Worm (Caenorhabditis elegans) whole organism, L4 larva: Measurements from ENCODE around the gene srj-24.

Experiments used
- D1046.2 ChIP-seq: fragments of 200-800 bp; sonication (Bioruptor generic); IDR thresholded peaks from 2 replicates; pipeline ENCODE4 v1.3.6; 2022; ENCODE audit warnings: missing genetic modification characterization, missing compliant biosample characterization
- F10B5.3 ChIP-seq: sonication (generic microtip); optimal IDR thresholded peaks from 2 replicates; lab custom pipeline; 2016; ENCODE audit warnings: mild to moderate bottlenecking, missing genetic modification characterization, missing compliant biosample characterization
- F26F4.8 ChIP-seq: fragments of 200-800 bp; sonication (Bioruptor generic); conservative IDR thresholded peaks from 2 replicates; pipeline ENCODE4 v1.3.6; 2022; ENCODE audit warnings: missing genetic modification characterization, missing compliant biosample characterization
- F37D6.2 ChIP-seq: sonication (generic microtip); optimal IDR thresholded peaks from 2 replicates; lab custom pipeline; 2016; ENCODE audit warnings: mild to moderate bottlenecking, missing genetic modification characterization, missing compliant biosample characterization
- F49E8.2 ChIP-seq: sonication (generic microtip); optimal IDR thresholded peaks from 2 replicates; lab custom pipeline; 2016; ENCODE audit warnings: missing compliant biosample characterization, mild to moderate bottlenecking, missing genetic modification characterization, borderline replicate concordance
- T26A8.4 ChIP-seq: fragments of 200-800 bp; sonication (Bioruptor generic); IDR thresholded peaks from 2 replicates; pipeline ENCODE4 v1.3.6; 2022; ENCODE audit warnings: missing genetic modification characterization, missing compliant biosample characterization
- Y48G9A.11 ChIP-seq: fragments of 200-800 bp; sonication (Bioruptor generic); IDR thresholded peaks from 2 replicates; pipeline ENCODE4 v1.3.6; 2022; ENCODE audit warnings: missing genetic modification reagents, missing genetic modification characterization, missing compliant biosample characterization
- Y5F2A.4 ChIP-seq: fragments of 200-800 bp; sonication (Bioruptor generic); optimal IDR thresholded peaks from 2 replicates; lab custom pipeline; 2018; ENCODE audit warnings: mild to moderate bottlenecking, missing genetic modification characterization, missing compliant biosample characterization
- ZK337.2 ChIP-seq: fragments of 200-800 bp; sonication (Bioruptor generic); IDR thresholded peaks from 2 replicates; pipeline ENCODE4 v1.3.6; 2022; ENCODE audit warnings: missing genetic modification reagents, missing genetic modification characterization, missing compliant biosample characterization
- ceh-32 ChIP-seq: sonication (generic microtip); optimal IDR thresholded peaks from 2 replicates; lab custom pipeline; 2016; ENCODE audit warnings: mild to moderate bottlenecking, missing genetic modification characterization, missing compliant biosample characterization; ENCODE audit not compliant: poor library complexity
- cey-2 ChIP-seq: sonication (generic microtip); optimal IDR thresholded peaks from 3 replicates; lab custom pipeline; 2017; ENCODE audit warnings: missing genetic modification characterization, mild to moderate bottlenecking, missing compliant biosample characterization, antibody characterized with exemption, borderline replicate concordance; ENCODE audit not compliant: insufficient read depth
- ctbp-1 ChIP-seq: fragments of 200-800 bp; sonication (Bioruptor generic); IDR thresholded peaks from 2 replicates; pipeline ENCODE4 v1.3.6; 2022; ENCODE audit warnings: missing genetic modification reagents, missing genetic modification characterization, missing compliant biosample characterization
- daf-16 ChIP-seq, 3 experiments: sonication (generic microtip); optimal IDR thresholded peaks; 2 replicates each; lab custom pipeline; 2016 to 2017; ENCODE audit warnings: missing genetic modification characterization in 3 of 3, missing genetic modification reagents in 3 of 3, mild to moderate bottlenecking in 2 of 3, missing compliant biosample characterization in 2 of 3, missing biosample characterization in 1 of 3, moderate library complexity in 1 of 3
- daf-19 ChIP-seq: fragments of 200-800 bp; sonication (Bioruptor generic); conservative IDR thresholded peaks from 2 replicates; pipeline ENCODE4 v1.3.6; 2022; ENCODE audit warnings: missing genetic modification characterization, missing compliant biosample characterization
- daf-8 ChIP-seq: fragments of 200-800 bp; sonication (Bioruptor generic); IDR thresholded peaks from 2 replicates; pipeline ENCODE4 v1.3.6; 2022; ENCODE audit warnings: missing genetic modification characterization, missing compliant biosample characterization
- dmd-8 ChIP-seq: fragments of 200-800 bp; sonication (Bioruptor generic); IDR thresholded peaks from 2 replicates; pipeline ENCODE4 v1.3.6; 2022; ENCODE audit warnings: missing genetic modification characterization, missing compliant biosample characterization
- dpl-1 ChIP-seq: fragments of 150-350 bp; optimal IDR thresholded peaks from 2 replicates; lab custom pipeline; 2014; ENCODE audit warnings: missing biosample characterization, missing genetic modification reagents, missing genetic modification characterization
- duxl-1 ChIP-seq: sonication (generic microtip); optimal IDR thresholded peaks from 2 replicates; lab custom pipeline; 2016; ENCODE audit warnings: mild to moderate bottlenecking, missing genetic modification characterization, moderate library complexity, missing compliant biosample characterization; ENCODE audit not compliant: poor library complexity
- hif-1 ChIP-seq, 2 experiments: sonication (generic microtip); optimal IDR thresholded peaks; 2 replicates each; lab custom pipeline; 2016 to 2017; ENCODE audit warnings: missing compliant biosample characterization in 2 of 2, missing genetic modification characterization in 2 of 2, missing genetic modification reagents in 2 of 2, missing genotype in 2 of 2, mild to moderate bottlenecking in 1 of 2
- hlh-30 ChIP-seq: sonication (generic microtip); optimal IDR thresholded peaks from 2 replicates; lab custom pipeline; 2017; ENCODE audit warnings: antibody characterized with exemption, mild to moderate bottlenecking, missing genetic modification characterization, missing compliant biosample characterization; ENCODE audit not compliant: insufficient read depth
- hmg-1.1 ChIP-seq: fragments of 200-800 bp; sonication (Bioruptor generic); IDR thresholded peaks from 2 replicates; pipeline ENCODE4 v1.3.6; 2022; ENCODE audit warnings: missing genetic modification reagents, missing genetic modification characterization, missing compliant biosample characterization
- lin-1 ChIP-seq: fragments of 200-800 bp; sonication (Bioruptor generic); IDR thresholded peaks from 2 replicates; pipeline ENCODE4 v1.3.6; 2022; ENCODE audit warnings: missing genetic modification reagents, missing genetic modification characterization, missing compliant biosample characterization
- lin-15B ChIP-seq: fragments of 150-350 bp; sonication (generic microtip); optimal IDR thresholded peaks from 3 replicates; lab custom pipeline; 2014; ENCODE audit warnings: missing biosample characterization, missing genetic modification characterization
- lin-38 ChIP-seq: fragments of 200-800 bp; sonication (Bioruptor generic); IDR thresholded peaks from 2 replicates; pipeline ENCODE4 v1.3.6; 2022; ENCODE audit warnings: missing genetic modification reagents, missing genetic modification characterization, missing compliant biosample characterization
- lsy-2 ChIP-seq, 2 experiments: fragments of 150-350 bp in 1 of 2; sonication (generic microtip) in 1 of 2; optimal IDR thresholded peaks; 2 replicates each; lab custom pipeline; 2014 to 2017; ENCODE audit warnings: missing biosample characterization in 2 of 2, missing genetic modification characterization in 2 of 2
- madf-5 ChIP-seq, 2 experiments: fragments of 200-800 bp; sonication (Bioruptor generic); IDR thresholded peaks; 2 replicates each; pipeline ENCODE4 v1.3.6; 2022; ENCODE audit warnings: missing compliant biosample characterization in 2 of 2, missing genetic modification characterization in 2 of 2
- mdt-29 ChIP-seq: fragments of 200-800 bp; sonication (Bioruptor generic); IDR thresholded peaks from 2 replicates; pipeline ENCODE4 v1.3.6; 2022; ENCODE audit warnings: missing genetic modification reagents, missing genetic modification characterization, missing compliant biosample characterization
- mxl-3 ChIP-seq: fragments of 200-800 bp; sonication (Bioruptor generic); optimal IDR thresholded peaks from 2 replicates; lab custom pipeline; 2018; ENCODE audit warnings: mild to moderate bottlenecking, missing genetic modification characterization, missing compliant biosample characterization
- nhr-10 ChIP-seq: fragments of 150-350 bp; optimal IDR thresholded peaks from 2 replicates; lab custom pipeline; 2014; ENCODE audit warnings: missing biosample characterization, missing genetic modification characterization
- nhr-11 ChIP-seq: fragments of 150-350 bp; optimal IDR thresholded peaks from 2 replicates; lab custom pipeline; 2014; ENCODE audit warnings: missing biosample characterization, missing genetic modification characterization
- nhr-25 ChIP-seq: sonication (generic microtip); optimal IDR thresholded peaks from 2 replicates; lab custom pipeline; 2017; ENCODE audit warnings: missing genetic modification characterization, mild to moderate bottlenecking, missing compliant biosample characterization, antibody characterized with exemption, moderate library complexity, borderline replicate concordance; ENCODE audit not compliant: insufficient read depth
- nhr-42 ChIP-seq: fragments of 200-800 bp; sonication (Bioruptor generic); IDR thresholded peaks from 2 replicates; pipeline ENCODE4 v1.3.6; 2022; ENCODE audit warnings: missing genetic modification characterization, missing compliant biosample characterization
- nhr-48 ChIP-seq: sonication (generic microtip); optimal IDR thresholded peaks from 2 replicates; lab custom pipeline; 2016; ENCODE audit warnings: mild to moderate bottlenecking, missing genetic modification characterization, missing compliant biosample characterization
- nhr-77 ChIP-seq: fragments of 150-350 bp; optimal IDR thresholded peaks from 2 replicates; lab custom pipeline; 2014; ENCODE audit warnings: missing biosample characterization, missing genetic modification characterization
- php-3 ChIP-seq: fragments of 200-800 bp; sonication (Bioruptor generic); IDR thresholded peaks from 2 replicates; pipeline ENCODE4 v1.3.6; 2022; ENCODE audit warnings: missing genetic modification reagents, missing genetic modification characterization, missing compliant biosample characterization
- rbr-2 ChIP-seq: sonication (generic microtip); optimal IDR thresholded peaks from 2 replicates; lab custom pipeline; 2016; ENCODE audit warnings: missing genotype, missing genetic modification characterization, missing compliant biosample characterization
- saeg-2 ChIP-seq: fragments of 200-800 bp; sonication (Bioruptor generic); IDR thresholded peaks from 2 replicates; pipeline ENCODE4 v1.3.6; 2022; ENCODE audit warnings: missing genetic modification reagents, missing genetic modification characterization, missing compliant biosample characterization
- set-16 ChIP-seq: fragments of 200-800 bp; sonication (Bioruptor generic); IDR thresholded peaks from 2 replicates; pipeline ENCODE4 v1.3.6; 2022; ENCODE audit warnings: missing genetic modification reagents, missing genetic modification characterization, missing compliant biosample characterization
- skn-1 ChIP-seq: fragments of 150-350 bp; optimal IDR thresholded peaks from 2 replicates; lab custom pipeline; 2014; ENCODE audit warnings: missing biosample characterization, missing genetic modification characterization
- spr-1 ChIP-seq: sonication (generic microtip); optimal IDR thresholded peaks from 2 replicates; lab custom pipeline; 2016; ENCODE audit warnings: mild to moderate bottlenecking, missing genetic modification characterization, missing compliant biosample characterization
- vab-7 ChIP-seq: fragments of 200-800 bp; sonication (Bioruptor generic); IDR thresholded peaks from 2 replicates; pipeline ENCODE4 v1.3.6; 2022; ENCODE audit warnings: missing genetic modification reagents, missing genetic modification characterization, missing compliant biosample characterization
- zip-11 ChIP-seq: fragments of 200-800 bp; sonication (Bioruptor generic); IDR thresholded peaks from 2 replicates; pipeline ENCODE4 v1.3.6; 2022; ENCODE audit warnings: missing genetic modification characterization, missing compliant biosample characterization
- ztf-7 ChIP-seq: fragments of 150-350 bp; optimal IDR thresholded peaks from 2 replicates; lab custom pipeline; 2014; ENCODE audit warnings: missing biosample characterization, missing genetic modification characterization

srj-24 gene

ce11 chrV:738770-739169 is at the start of gene srj-24:
TSS of gene srj-24 (minus strand) at chrV:738870.
- TF ChIP-seq Y5F2A.4 (no peak), daf-8 (GFP tag; lab: Robert Waterston, UW) (no peak), madf-5 (GFP tag; IDR thresholded peaks at IDR 0.05; lab: Robert Waterston, UW) (no peak), ceh-32 (no peak), zip-11 (no peak), php-3 (GFP tag; lab: Robert Waterston, UW) (no peak), dpl-1 (GFP tag; lab: Kevin White, UChicago) (no peak), hmg-1.1 (no peak), nhr-48 (tag; lab: Kevin White, UChicago) (no peak)
- TF ChIP-seq, all 104 proteins: peak for 0

ce11 chrV:782432-782831 is 43.8 kb upstream of the srj-24 start, which contains the start of gene srab-16:
TSS of gene srab-16 (plus strand) at chrV:782732.
- no peak for TF ChIP-seq D1046.2 (GFP tag; lab: Robert Waterston, UW)
- no peak for TF ChIP-seq mxl-3 (GFP tag; lab: Kevin White, UChicago)
- no peak for TF ChIP-seq daf-8 (GFP tag; lab: Robert Waterston, UW)
- no peak for TF ChIP-seq F26F4.8 (GFP tag; lab: Robert Waterston, UW)

ce11 chrV:779999-780398 is 41.3 kb upstream of the srj-24 start, which contains the start of gene srbc-60:
TSS of gene srbc-60 (plus strand) at chrV:780299.
- TF ChIP-seq F37D6.2 (tag; lab: Kevin White, UChicago) (no peak), mdt-29 (GFP tag; lab: Robert Waterston, UW) (no peak), duxl-1 (tag; lab: Kevin White, UChicago) (no peak), rbr-2 (tag; lab: Kevin White, UChicago) (no peak), daf-19 (GFP tag; lab: Robert Waterston, UW) (no peak), hif-1 (tag; optimal IDR thresholded peaks at IDR 0.05; lab: Kevin White, UChicago) (no peak), ztf-7 (tag; lab: Kevin White, UChicago) (no peak), F49E8.2 (tag; lab: Kevin White, UChicago) (no peak), nhr-42 (no peak), daf-16 (GFP tag; optimal IDR thresholded peaks at IDR 0.05; lab: Kevin White, UChicago) (no peak), daf-16 (tag; optimal IDR thresholded peaks at IDR 0.05; lab: Kevin White, UChicago) (no peak)
- TF ChIP-seq, all 104 proteins: peak for 0

ce11 chrV:778339-778738 is 39.7 kb upstream of the srj-24 start, which contains the start of gene srbc-59:
TSS of gene srbc-59 (plus strand) at chrV:778639.
- TF ChIP-seq lsy-2 (tag; optimal IDR thresholded peaks at IDR 0.05; lab: Kevin White, UChicago) (no peak), mdt-29 (GFP tag; lab: Robert Waterston, UW) (no peak), dpl-1 (GFP tag; lab: Kevin White, UChicago) (no peak), lin-15B (tag; lab: Kevin White, UChicago) (no peak), nhr-48 (tag; lab: Kevin White, UChicago) (no peak), F10B5.3 (tag; lab: Kevin White, UChicago) (no peak), nhr-11 (no peak), cey-2 (tag; lab: Kevin White, UChicago) (no peak), saeg-2 (GFP tag; lab: Robert Waterston, UW) (no peak), spr-1 (tag; lab: Kevin White, UChicago) (no peak), ctbp-1 (GFP tag; lab: Robert Waterston, UW) (no peak), ZK337.2 (GFP tag; lab: Robert Waterston, UW) (no peak), dmd-8 (GFP tag; lab: Robert Waterston, UW) (no peak)

ce11 chrV:777285-777684 is 38.6 kb upstream of the srj-24 start, which contains the start of gene R09E12.9:
TSS of gene R09E12.9 (plus strand) at chrV:777600.
- TF ChIP-seq hlh-30 (tag; lab: Kevin White, UChicago) (no peak), T26A8.4 (GFP tag; lab: Robert Waterston, UW) (no peak), vab-7 (GFP tag; lab: Robert Waterston, UW) (no peak), nhr-25 (tag; lab: Kevin White, UChicago) (no peak), skn-1 (tag; lab: Kevin White, UChicago) (no peak), nhr-10 (tag; lab: Kevin White, UChicago) (no peak), zip-11 (no peak), set-16 (GFP tag; lab: Robert Waterston, UW) (no peak), F37D6.2 (tag; lab: Kevin White, UChicago) (no peak), nhr-77 (tag; lab: Kevin White, UChicago) (peak; percentile 100), lin-38 (GFP tag; lab: Robert Waterston, UW) (no peak), duxl-1 (tag; lab: Kevin White, UChicago) (peak; percentile 20), Y48G9A.11 (GFP tag; lab: Robert Waterston, UW) (no peak), lin-1 (GFP tag; lab: Robert Waterston, UW) (no peak)
